Fruit fly (Drosophila melanogaster) whole organism, larva: ENCODE measurements around the gene CG13376.

Experiments
- noc ChIP-seq: fragments of 200-800 bp; sonication (Bioruptor generic); optimal IDR thresholded peaks from 3 replicates; lab custom pipeline; 2019; ENCODE audit warnings: missing biosample characterization, mild to moderate bottlenecking, missing genetic modification characterization, moderate library complexity

CG13376 gene

DNA sequence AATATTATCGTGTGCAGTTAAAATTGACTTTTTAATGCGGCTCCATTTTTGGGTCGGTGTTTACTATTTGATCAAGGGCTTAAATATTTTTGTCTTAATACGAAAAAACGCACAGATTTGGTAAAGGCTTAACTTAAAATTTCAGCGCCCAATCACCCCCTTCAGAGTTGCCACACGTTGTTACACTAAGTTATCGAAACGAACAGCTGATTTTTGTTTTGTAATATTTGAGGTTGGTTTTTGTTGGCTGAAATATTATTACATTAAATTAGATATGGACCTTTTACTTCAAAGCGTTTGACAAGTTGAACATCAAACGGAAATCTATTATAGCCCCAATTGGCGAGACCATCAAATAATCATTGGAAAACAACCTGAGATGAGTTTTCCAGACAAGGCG, 12.1 kb downstream of the CG13376 start, which contains the start of gene CG42376:
CG42376 (plus strand) TSS at position 187 of the 400 bp plus-strand sequence.
- no peak for TF ChIP-seq noc (tag; lab: Kevin White, UChicago)

DNA sequence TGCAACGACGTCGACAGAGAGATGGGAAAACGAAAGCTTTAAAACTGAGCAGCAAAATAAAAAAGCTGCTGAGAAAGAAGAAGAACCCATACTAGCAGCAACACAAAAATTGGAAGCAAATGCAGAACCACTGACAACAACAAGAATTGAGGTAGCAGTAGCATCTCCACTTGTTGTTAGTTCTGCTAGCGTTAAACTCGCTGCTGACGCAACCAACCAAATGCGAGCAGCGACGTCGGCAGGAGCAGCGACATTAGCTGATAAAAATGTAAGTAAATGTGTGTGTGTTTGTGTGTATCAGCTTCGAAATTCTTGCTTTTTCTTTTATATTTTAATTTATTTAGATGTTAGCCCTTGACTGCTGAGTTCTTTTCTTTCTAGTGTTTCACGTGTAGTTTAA, 19.5 kb downstream of the CG13376 start:
- TF ChIP-seq noc (tag; lab: Kevin White, UChicago), result no peak

DNA sequence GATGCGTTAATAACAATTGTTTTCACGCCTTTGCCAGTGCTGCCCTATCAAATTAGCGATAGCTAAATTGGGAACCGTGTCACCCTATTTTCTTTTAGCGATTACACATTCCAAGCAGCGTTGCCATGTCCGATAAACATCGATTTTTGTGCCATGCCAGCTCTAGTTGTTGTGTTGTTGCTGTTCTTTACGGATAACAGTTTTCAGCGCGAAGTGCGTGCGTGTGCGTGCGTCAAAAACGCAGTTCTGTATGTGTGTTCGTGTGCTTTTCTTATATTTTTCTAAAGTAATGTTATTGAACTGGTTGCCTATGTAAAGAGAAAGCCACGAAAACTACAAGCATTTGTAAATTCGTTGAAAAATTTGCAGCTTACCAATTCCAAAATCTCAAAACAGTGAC, 21.0 kb downstream of the CG13376 start, which contains the start of the genes CG3038 and G9a:
CG3038 (minus strand) TSS at position 55 of the 400 bp plus-strand sequence.
G9a (plus strand) TSS at position 177 of the 400 bp plus-strand sequence.
- TF ChIP-seq noc (tag; lab: Kevin White, UChicago), result peak; percentile 26
